Fruit fly (Drosophila melanogaster): ENCODE data around the gene CG33764.

CG33764 gene

DNA sequence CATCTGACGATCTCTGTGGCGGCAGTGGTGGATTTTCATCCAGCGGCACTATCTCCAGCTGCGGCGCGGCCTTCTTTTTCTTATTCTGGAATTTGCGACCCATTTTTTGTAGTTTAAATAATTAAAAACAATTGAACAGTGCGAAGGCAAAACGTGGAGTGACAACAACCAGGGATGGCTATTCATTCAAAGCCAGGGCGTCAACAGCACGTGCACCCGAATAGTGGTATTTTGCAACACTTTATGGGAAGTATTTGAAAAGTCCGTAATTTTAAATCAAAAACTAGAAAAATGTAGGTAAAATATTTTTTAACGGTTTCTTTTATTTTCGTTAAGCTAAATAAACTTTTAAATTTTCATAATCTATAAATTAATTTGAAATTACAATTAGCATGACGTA is 15.3 kb upstream of the CG33764 start, which contains the start of gene CG11583 (continued):
- TF ChIP-seq ranshi (GFP tag; IDR thresholded peaks at IDR 0.05), result no peak
- TF ChIP-seq CG7271 (tag; optimal IDR thresholded peaks at IDR 0.05), result no peak
- TF ChIP-seq CG12659 (GFP tag; optimal IDR thresholded peaks at IDR 0.05), result peak; percentile 63
- no peak for TF ChIP-seq btn (GFP tag; optimal IDR thresholded peaks at IDR 0.05)
- TF ChIP-seq NfI (GFP tag; optimal IDR thresholded peaks at IDR 0.05), result peak; percentile 52
- TF ChIP-seq wor (GFP tag; IDR thresholded peaks at IDR 0.05), result no peak
- TF ChIP-seq Hmx (GFP tag; optimal IDR thresholded peaks at IDR 0.05), result no peak
- no peak for TF ChIP-seq hbn (GFP tag; IDR thresholded peaks at IDR 0.05; ENCODE audit: partially characterized antibody)
- no peak for TF ChIP-seq CG11723 (GFP tag; optimal IDR thresholded peaks at IDR 0.05)
- TF ChIP-seq gro (GFP tag; optimal IDR thresholded peaks at IDR 0.05), result peak; percentile 73
- peak; percentile 20 for TF ChIP-seq tx (GFP tag; optimal IDR thresholded peaks at IDR 0.05)
- no peak for TF ChIP-seq CG8478 (optimal IDR thresholded peaks at IDR 0.05)
- no peak for TF ChIP-seq cato (GFP tag; optimal IDR thresholded peaks at IDR 0.05; ENCODE audit: borderline replicate concordance)
- TF ChIP-seq cg (GFP tag; optimal IDR thresholded peaks at IDR 0.05), result no peak
- TF ChIP-seq CG3847 (GFP tag; IDR thresholded peaks at IDR 0.05), result peak; percentile 68
- no peak for TF ChIP-seq CG10431 (GFP tag; optimal IDR thresholded peaks at IDR 0.05)
- no peak for TF ChIP-seq CG13894 (tag; optimal IDR thresholded peaks at IDR 0.05)
- TF ChIP-seq pita (GFP tag; optimal IDR thresholded peaks at IDR 0.05), result no peak
- peak; percentile 64; the same call in 1 of the 3 replicates for TF ChIP-seq ci (GFP tag; IDR thresholded peaks at IDR 0.05)
- no peak for TF ChIP-seq Deaf1 (tag; optimal IDR thresholded peaks at IDR 0.05)
- TF ChIP-seq lilli (GFP tag; optimal IDR thresholded peaks at IDR 0.05), result no peak
- TF ChIP-seq da (GFP tag; optimal IDR thresholded peaks at IDR 0.05), result no peak
- TF ChIP-seq CG3995 (GFP tag; optimal IDR thresholded peaks at IDR 0.05), result peak; percentile 51
- TF ChIP-seq CG9876 (GFP tag; optimal IDR thresholded peaks at IDR 0.05), result peak; percentile 4
- no peak for TF ChIP-seq esg (GFP tag; conservative IDR thresholded peaks at IDR 0.05)
- no peak for TF ChIP-seq corto (GFP tag; optimal IDR thresholded peaks at IDR 0.05)
- TF ChIP-seq Bdp1 (GFP tag; optimal IDR thresholded peaks at IDR 0.05), result no peak
- no peak for TF ChIP-seq CG15269 (tag; optimal IDR thresholded peaks at IDR 0.05)
- no peak for TF ChIP-seq CG4707 (GFP tag; optimal IDR thresholded peaks at IDR 0.05)
- TF ChIP-seq CG12104 (GFP tag; optimal IDR thresholded peaks at IDR 0.05), result no peak
- no peak for TF ChIP-seq CoRest (tag; optimal IDR thresholded peaks at IDR 0.05)
- TF ChIP-seq CG4360 (GFP tag; IDR thresholded peaks at IDR 0.05), result no peak
- TF ChIP-seq CG18619 (GFP tag; optimal IDR thresholded peaks at IDR 0.05), result no peak
- TF ChIP-seq Poxn (GFP tag; IDR thresholded peaks at IDR 0.05), result no peak
- TF ChIP-seq CG3281 (GFP tag; optimal IDR thresholded peaks at IDR 0.05), result peak; percentile 86
- peak; percentile 25 for TF ChIP-seq slp2 (GFP tag; optimal IDR thresholded peaks at IDR 0.05)
- TF ChIP-seq tin (GFP tag; optimal IDR thresholded peaks at IDR 0.05), result peak; percentile 35
- no peak for TF ChIP-seq CG4404 (GFP tag; IDR thresholded peaks at IDR 0.05)
- no peak for TF ChIP-seq fru (optimal IDR thresholded peaks at IDR 0.05)
- TF ChIP-seq exex (tag; optimal IDR thresholded peaks at IDR 0.05), result no peak
- no peak for TF ChIP-seq CG13424 (tag; optimal IDR thresholded peaks at IDR 0.05)
- peak; percentile 89 for TF ChIP-seq MBD-R2 (GFP tag; IDR thresholded peaks at IDR 0.05)
- TF ChIP-seq ash1 (GFP tag; optimal IDR thresholded peaks at IDR 0.05), result no peak
- peak; percentile 13 for TF ChIP-seq bab2 (GFP tag; optimal IDR thresholded peaks at IDR 0.05)
- TF ChIP-seq amos (GFP tag; IDR thresholded peaks at IDR 0.05; ENCODE audit: partially characterized antibody), result peak; percentile 14; the same call in 1 of the 2 replicates
- peak; percentile 38; the same call in 1 of the 2 replicates for TF ChIP-seq Dref (GFP tag; IDR thresholded peaks at IDR 0.05)
- TF ChIP-seq CG14441 (GFP tag; IDR thresholded peaks at IDR 0.05), result no peak
- no peak for TF ChIP-seq CG6813 (GFP tag; optimal IDR thresholded peaks at IDR 0.05)
- no peak for TF ChIP-seq CG18764 (GFP tag; optimal IDR thresholded peaks at IDR 0.05)
- no peak for TF ChIP-seq tgo (GFP tag; IDR thresholded peaks at IDR 0.05)
- TF ChIP-seq CG8359 (GFP tag; optimal IDR thresholded peaks at IDR 0.05; ENCODE audit: borderline replicate concordance), result no peak
- TF ChIP-seq Gsc (GFP tag; IDR thresholded peaks at IDR 0.05), result no peak
- no peak for TF ChIP-seq Camta (GFP tag; optimal IDR thresholded peaks at IDR 0.05)
